Worm (Caenorhabditis elegans) whole organism, L4 larva: ENCODE measurements around the gene glr-1.

Experiments
- D1046.2 ChIP-seq: fragments of 200-800 bp; sonication (Bioruptor generic); IDR thresholded peaks from 2 replicates; pipeline ENCODE4 v1.3.6; 2022; ENCODE audit warnings: missing genetic modification characterization, missing compliant biosample characterization
- T26A8.4 ChIP-seq: fragments of 200-800 bp; sonication (Bioruptor generic); IDR thresholded peaks from 2 replicates; pipeline ENCODE4 v1.3.6; 2022; ENCODE audit warnings: missing genetic modification characterization, missing compliant biosample characterization
- ZK337.2 ChIP-seq: fragments of 200-800 bp; sonication (Bioruptor generic); IDR thresholded peaks from 2 replicates; pipeline ENCODE4 v1.3.6; 2022; ENCODE audit warnings: missing genetic modification reagents, missing genetic modification characterization, missing compliant biosample characterization
- aha-1 ChIP-seq: fragments of 150-350 bp; peaks from one replicate; lab custom pipeline; 2014; ENCODE audit warnings: missing biosample characterization, missing genetic modification characterization
- aly-2 ChIP-seq: sonication (generic microtip); optimal IDR thresholded peaks from 2 replicates; lab custom pipeline; 2018; ENCODE audit warnings: missing biosample characterization, missing genetic modification characterization
- arid-1 ChIP-seq: fragments of 200-800 bp; sonication (Bioruptor generic); conservative IDR thresholded peaks from 2 replicates; pipeline ENCODE4 v1.3.6; 2022; ENCODE audit warnings: missing genetic modification reagents, missing genetic modification characterization, missing compliant biosample characterization
- attf-4 ChIP-seq: sonication (generic microtip); optimal IDR thresholded peaks from 3 replicates; lab custom pipeline; 2017; ENCODE audit warnings: missing biosample characterization, missing genetic modification characterization
- ceh-28 ChIP-seq: fragments of 150-350 bp; optimal IDR thresholded peaks from 2 replicates; lab custom pipeline; 2014; ENCODE audit warnings: missing biosample characterization, missing genetic modification reagents, missing genetic modification characterization
- ces-1 ChIP-seq: fragments of 150-350 bp; sonication (generic microtip); optimal IDR thresholded peaks from 4 replicates; lab custom pipeline; 2014; ENCODE audit warnings: missing biosample characterization, missing genetic modification reagents, missing genetic modification characterization
- cey-2 ChIP-seq: sonication (generic microtip); optimal IDR thresholded peaks from 3 replicates; lab custom pipeline; 2017; ENCODE audit warnings: missing genetic modification characterization, mild to moderate bottlenecking, missing compliant biosample characterization, antibody characterized with exemption, borderline replicate concordance; ENCODE audit not compliant: insufficient read depth
- ctbp-1 ChIP-seq: fragments of 200-800 bp; sonication (Bioruptor generic); IDR thresholded peaks from 2 replicates; pipeline ENCODE4 v1.3.6; 2022; ENCODE audit warnings: missing genetic modification reagents, missing genetic modification characterization, missing compliant biosample characterization
- daf-8 ChIP-seq: fragments of 200-800 bp; sonication (Bioruptor generic); IDR thresholded peaks from 2 replicates; pipeline ENCODE4 v1.3.6; 2022; ENCODE audit warnings: missing genetic modification characterization, missing compliant biosample characterization
- egl-27 ChIP-seq: sonication (generic microtip); optimal IDR thresholded peaks from 3 replicates; lab custom pipeline; 2017; ENCODE audit warnings: missing biosample characterization, missing genetic modification reagents, missing genetic modification characterization
- fkh-10 ChIP-seq: fragments of 150-350 bp; optimal IDR thresholded peaks from 2 replicates; lab custom pipeline; 2014; ENCODE audit warnings: missing biosample characterization, missing genetic modification reagents, missing genetic modification characterization
- fos-1 ChIP-seq: fragments of 150-350 bp; optimal IDR thresholded peaks from 2 replicates; lab custom pipeline; 2014; ENCODE audit warnings: missing biosample characterization, missing genetic modification characterization
- hif-1 ChIP-seq, 2 experiments: sonication (generic microtip); optimal IDR thresholded peaks; 2 replicates each; lab custom pipeline; 2016 to 2017; ENCODE audit warnings: missing compliant biosample characterization in 2 of 2, missing genetic modification characterization in 2 of 2, missing genetic modification reagents in 2 of 2, missing genotype in 2 of 2, mild to moderate bottlenecking in 1 of 2
- hlh-11 ChIP-seq: fragments of 200-800 bp; sonication (Bioruptor generic); optimal IDR thresholded peaks from 2 replicates; lab custom pipeline; 2018; ENCODE audit warnings: mild to moderate bottlenecking, missing genetic modification characterization, missing compliant biosample characterization
- lin-15B ChIP-seq: fragments of 150-350 bp; sonication (generic microtip); optimal IDR thresholded peaks from 3 replicates; lab custom pipeline; 2014; ENCODE audit warnings: missing biosample characterization, missing genetic modification characterization
- madf-9 ChIP-seq: fragments of 200-800 bp; sonication (Bioruptor generic); conservative IDR thresholded peaks from 2 replicates; pipeline ENCODE4 v1.3.6; 2022; ENCODE audit warnings: missing genetic modification reagents, missing genetic modification characterization, missing compliant biosample characterization
- mdt-29 ChIP-seq: fragments of 200-800 bp; sonication (Bioruptor generic); IDR thresholded peaks from 2 replicates; pipeline ENCODE4 v1.3.6; 2022; ENCODE audit warnings: missing genetic modification reagents, missing genetic modification characterization, missing compliant biosample characterization
- mxl-3 ChIP-seq: fragments of 200-800 bp; sonication (Bioruptor generic); optimal IDR thresholded peaks from 2 replicates; lab custom pipeline; 2018; ENCODE audit warnings: mild to moderate bottlenecking, missing genetic modification characterization, missing compliant biosample characterization
- nhr-11 ChIP-seq: fragments of 150-350 bp; optimal IDR thresholded peaks from 2 replicates; lab custom pipeline; 2014; ENCODE audit warnings: missing biosample characterization, missing genetic modification characterization
- nhr-25 ChIP-seq: sonication (generic microtip); optimal IDR thresholded peaks from 2 replicates; lab custom pipeline; 2017; ENCODE audit warnings: missing genetic modification characterization, mild to moderate bottlenecking, missing compliant biosample characterization, antibody characterized with exemption, moderate library complexity, borderline replicate concordance; ENCODE audit not compliant: insufficient read depth
- nhr-28 ChIP-seq: fragments of 150-350 bp; optimal IDR thresholded peaks from 2 replicates; lab custom pipeline; 2014; ENCODE audit warnings: missing biosample characterization, missing genetic modification characterization
- nhr-6 ChIP-seq: fragments of 150-350 bp; optimal IDR thresholded peaks from 2 replicates; lab custom pipeline; 2014; ENCODE audit warnings: missing biosample characterization, missing genetic modification characterization
- pqm-1 ChIP-seq: sonication (generic microtip); optimal IDR thresholded peaks from 2 replicates; lab custom pipeline; 2017; ENCODE audit warnings: missing biosample characterization, missing genetic modification characterization
- rbr-2 ChIP-seq: sonication (generic microtip); optimal IDR thresholded peaks from 2 replicates; lab custom pipeline; 2016; ENCODE audit warnings: missing genotype, missing genetic modification characterization, missing compliant biosample characterization
- saeg-2 ChIP-seq: fragments of 200-800 bp; sonication (Bioruptor generic); IDR thresholded peaks from 2 replicates; pipeline ENCODE4 v1.3.6; 2022; ENCODE audit warnings: missing genetic modification reagents, missing genetic modification characterization, missing compliant biosample characterization
- skn-1 ChIP-seq: fragments of 150-350 bp; optimal IDR thresholded peaks from 2 replicates; lab custom pipeline; 2014; ENCODE audit warnings: missing biosample characterization, missing genetic modification characterization
- snpc-1.2 ChIP-seq: fragments of 200-800 bp; sonication (Bioruptor generic); IDR thresholded peaks from 2 replicates; pipeline ENCODE4 v1.3.6; 2022; ENCODE audit warnings: missing genetic modification reagents, missing genetic modification characterization, missing compliant biosample characterization
- tag-97 ChIP-seq: fragments of 200-800 bp; sonication (Bioruptor generic); IDR thresholded peaks from 2 replicates; pipeline ENCODE4 v1.3.6; 2022; ENCODE audit warnings: missing genetic modification characterization, missing compliant biosample characterization
- unc-62 ChIP-seq, 3 experiments: fragments of 150-350 bp in 1 of 3; sonication (generic microtip); optimal IDR thresholded peaks in 2 of 3; peaks in 1 of 3; 1 replicate in 1 of 3; 2 replicates in 2 of 3; lab custom pipeline; 2014 to 2017; ENCODE audit warnings: missing biosample characterization in 3 of 3, missing genetic modification characterization in 3 of 3, missing genetic modification reagents in 3 of 3, missing genotype in 1 of 3
- zip-11 ChIP-seq: fragments of 200-800 bp; sonication (Bioruptor generic); IDR thresholded peaks from 2 replicates; pipeline ENCODE4 v1.3.6; 2022; ENCODE audit warnings: missing genetic modification characterization, missing compliant biosample characterization
- ztf-7 ChIP-seq: fragments of 150-350 bp; optimal IDR thresholded peaks from 2 replicates; lab custom pipeline; 2014; ENCODE audit warnings: missing biosample characterization, missing genetic modification characterization

Gene glr-1

DNA sequence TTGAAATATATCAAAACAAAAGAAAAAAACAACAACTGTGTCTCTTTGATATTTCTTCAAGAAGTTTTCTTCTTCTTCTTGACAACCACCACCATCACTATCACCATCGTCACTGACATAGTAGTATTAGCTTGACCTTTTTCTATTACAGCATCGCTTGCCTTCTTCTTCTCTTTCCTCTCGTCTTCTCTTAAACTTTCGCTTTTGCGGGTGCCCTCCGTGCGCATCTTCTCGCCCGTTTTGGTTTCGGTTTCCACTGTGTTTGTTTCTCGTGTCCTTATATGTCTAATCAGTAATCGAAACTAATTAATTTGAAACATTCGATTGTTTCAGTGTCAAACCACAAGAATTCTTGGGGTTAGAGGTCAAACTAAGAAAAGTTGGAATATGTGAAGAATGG lies 9.1 kb downstream of the glr-1 start:
- no peak for TF ChIP-seq ZK337.2 (GFP tag; lab: Robert Waterston, UW)
- TF ChIP-seq tag-97, result no peak
- TF ChIP-seq aha-1, result peak; percentile 93
- TF ChIP-seq rbr-2 (tag; lab: Kevin White, UChicago), result no peak
- TF ChIP-seq mxl-3 (GFP tag; lab: Kevin White, UChicago), result no peak
- no peak for TF ChIP-seq snpc-1.2 (GFP tag; lab: Robert Waterston, UW)
- no peak for TF ChIP-seq ces-1 (GFP tag; lab: Kevin White, UChicago)
- 0 out of 2 replicates have a peak, but pooled peaks have one; percentile 36 for TF ChIP-seq ctbp-1
- no peak for TF ChIP-seq arid-1

DNA sequence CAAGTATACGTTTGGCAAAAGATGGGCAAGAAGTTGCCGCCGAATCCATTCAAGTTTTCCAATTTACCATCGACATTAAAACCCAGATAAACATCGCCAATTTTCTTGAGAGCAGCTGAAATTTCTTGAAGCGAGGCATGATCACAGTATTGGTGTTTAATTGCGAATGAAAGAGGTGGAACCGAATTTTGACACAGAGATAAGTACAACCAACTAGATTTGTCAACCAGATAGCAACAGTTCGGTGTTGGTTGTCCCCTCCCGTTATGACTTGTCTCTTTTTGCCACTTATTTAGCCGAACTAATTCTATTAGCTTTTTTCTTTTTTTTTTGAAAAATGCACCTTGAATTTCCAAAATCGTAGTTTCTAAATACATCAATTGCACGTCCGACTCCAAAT lies 10.1 kb downstream of the glr-1 start:
- TF ChIP-seq cey-2 (tag; lab: Kevin White, UChicago) (no peak), ctbp-1 (no peak), daf-8 (GFP tag; lab: Robert Waterston, UW) (no peak), unc-62 (GFP tag; optimal IDR thresholded peaks at IDR 0.05 in 1 of 2; lab: Kevin White, UChicago) (peak in 1 of 2 experiments; percentile 83), unc-62 (tag; optimal IDR thresholded peaks at IDR 0.05; lab: Kevin White, UChicago) (no peak), aha-1 (peak; percentile 5)

DNA sequence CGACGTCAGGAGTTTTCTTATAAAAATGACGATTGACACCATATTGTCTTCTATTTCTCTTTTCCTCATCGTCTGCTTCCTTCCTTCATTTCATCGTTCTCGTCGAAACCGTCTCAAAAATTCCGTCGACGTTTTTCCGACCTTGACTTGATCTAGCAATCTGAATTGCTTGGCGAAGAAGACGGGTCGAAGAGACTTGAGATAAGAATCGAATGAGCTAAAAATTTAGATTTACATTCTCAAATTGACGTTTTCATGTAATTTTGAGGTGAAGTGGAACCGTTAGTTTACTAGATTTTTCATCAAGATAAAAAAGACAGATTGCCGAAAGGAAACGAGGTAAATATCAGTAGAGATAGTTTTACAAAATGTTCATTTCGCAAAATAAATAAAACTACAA lies 10.9 kb downstream of the glr-1 start:
- no peak for TF ChIP-seq snpc-1.2 (GFP tag; lab: Robert Waterston, UW)
- no peak for TF ChIP-seq lin-15B (tag; lab: Kevin White, UChicago)
- no peak for TF ChIP-seq skn-1 (tag; lab: Kevin White, UChicago)
- no peak for TF ChIP-seq fos-1 (tag; lab: Kevin White, UChicago)
- no peak for TF ChIP-seq fkh-10 (GFP tag; lab: Kevin White, UChicago)
- no peak for TF ChIP-seq D1046.2 (GFP tag; lab: Robert Waterston, UW)
- TF ChIP-seq hif-1 (tag; optimal IDR thresholded peaks at IDR 0.05; lab: Kevin White, UChicago), result no peak
- TF ChIP-seq ztf-7, result no peak
- TF ChIP-seq ceh-28 (tag; lab: Kevin White, UChicago), result no peak
- TF ChIP-seq madf-9, result no peak
- TF ChIP-seq nhr-25 (tag; lab: Kevin White, UChicago), result no peak
- no peak for TF ChIP-seq saeg-2 (GFP tag; lab: Robert Waterston, UW)
- no peak for TF ChIP-seq T26A8.4 (GFP tag; lab: Robert Waterston, UW)
- no peak for TF ChIP-seq aha-1
- TF ChIP-seq hlh-11 (tag; lab: Kevin White, UChicago), result no peak
- no peak for TF ChIP-seq attf-4 (tag; lab: Kevin White, UChicago)
- no peak for TF ChIP-seq aly-2 (tag; lab: Kevin White, UChicago)
- TF ChIP-seq pqm-1, result no peak

DNA sequence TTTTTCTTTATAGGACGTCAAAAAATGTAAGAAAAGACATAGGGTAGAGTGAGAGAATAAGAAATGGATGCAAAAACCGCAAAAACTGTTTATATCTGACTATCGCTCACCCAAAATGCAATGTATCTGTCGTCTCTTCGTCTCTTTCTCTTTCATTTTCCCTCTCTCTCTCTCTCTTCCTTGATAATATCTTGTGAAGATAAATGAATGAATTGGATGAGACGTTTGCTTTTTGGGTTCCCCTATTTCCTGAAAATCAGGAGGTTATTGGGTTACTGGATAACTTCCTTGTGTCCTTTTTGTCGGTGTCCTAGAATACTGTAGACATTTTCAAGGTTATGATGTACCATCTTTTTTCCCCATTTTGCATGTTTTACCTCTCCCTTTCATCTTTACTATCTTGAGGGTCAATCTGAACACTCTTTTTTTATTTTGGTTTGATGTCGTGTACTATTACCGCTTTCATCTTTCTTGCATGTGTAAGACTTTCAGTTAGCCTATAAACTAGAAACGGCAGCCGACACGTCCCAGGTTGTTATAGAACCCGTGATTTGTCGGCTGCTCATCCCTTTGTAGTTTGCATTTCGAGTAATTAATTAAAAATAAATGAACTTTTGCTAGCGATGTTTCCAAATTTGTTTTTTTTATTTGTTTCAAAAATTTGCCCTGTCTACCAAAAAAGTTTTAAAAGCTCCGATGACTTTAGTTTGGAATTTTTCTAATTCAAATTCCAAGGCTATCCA lies 12.9 kb downstream of the glr-1 start:
- TF ChIP-seq nhr-28 (tag; lab: Kevin White, UChicago) (peak; percentile 15), fkh-10 (GFP tag; lab: Kevin White, UChicago) (no peak), mdt-29 (GFP tag; lab: Robert Waterston, UW) (no peak), aha-1 (peak; percentile 67), zip-11 (GFP tag; lab: Robert Waterston, UW) (no peak), nhr-11 (tag; lab: Kevin White, UChicago) (no peak), skn-1 (tag; lab: Kevin White, UChicago) (no peak), nhr-6 (tag; lab: Kevin White, UChicago) (no peak), egl-27 (tag; lab: Kevin White, UChicago) (no peak), unc-62 (GFP tag; optimal IDR thresholded peaks at IDR 0.05 in 1 of 2; lab: Kevin White, UChicago) (peak in 1 of 2 experiments; percentile 72), unc-62 (tag; optimal IDR thresholded peaks at IDR 0.05; lab: Kevin White, UChicago) (no peak)
